Fruit fly (Drosophila melanogaster): ENCODE data around the gene CG32036.

dm6 chr3L:9490432-9490831 lies 1.4 kb upstream of the CG32036 start:
- no peak for TF ChIP-seq CG8159 (tag; optimal IDR thresholded peaks at IDR 0.05)
- TF ChIP-seq CG12605 (GFP tag; IDR thresholded peaks at IDR 0.05) = no peak
- no peak for TF ChIP-seq rn (GFP tag; IDR thresholded peaks at IDR 0.05)
- no peak for TF ChIP-seq Snoo (tag; optimal IDR thresholded peaks at IDR 0.05)
- no peak for TF ChIP-seq CG14655 (GFP tag; optimal IDR thresholded peaks at IDR 0.05)
- no peak for TF ChIP-seq gl (tag; optimal IDR thresholded peaks at IDR 0.05)
- TF ChIP-seq fd96Ca (GFP tag; IDR thresholded peaks at IDR 0.05) = no peak
- no peak for TF ChIP-seq CG9948 (tag; optimal IDR thresholded peaks at IDR 0.05)
